Fruit fly (Drosophila melanogaster) whole organism, embryonic: ENCODE data around the gene wdb.
A peak's percentile ranks its signal among the peaks of the same experiment; 100 is the strongest.

Source experiments
- Abd-B ChIP-seq: fragments of 200-800 bp; sonication (Bioruptor generic); optimal IDR thresholded peaks from 2 replicates; lab custom pipeline; 2018; ENCODE audit warnings: missing biosample characterization, mild to moderate bottlenecking, missing genetic modification characterization, moderate library complexity
- Antp ChIP-seq: fragments of 200-800 bp; sonication (Bioruptor generic); optimal IDR thresholded peaks from 3 replicates; lab custom pipeline; 2016; ENCODE audit warnings: missing biosample characterization, missing genetic modification characterization
- Asciz ChIP-seq: fragments of 200-800 bp; sonication (Bioruptor generic); optimal IDR thresholded peaks from 2 replicates; lab custom pipeline; 2017; ENCODE audit warnings: missing biosample characterization, mild to moderate bottlenecking, missing genetic modification characterization, missing genetic modification reagents
- BtbVII ChIP-seq: fragments of 200-800 bp; sonication (Bioruptor generic); optimal IDR thresholded peaks from 3 replicates; lab custom pipeline; 2017; ENCODE audit warnings: missing biosample characterization, mild to moderate bottlenecking, missing genetic modification characterization
- CG10959 ChIP-seq: fragments of 200-800 bp; sonication (Bioruptor generic); IDR thresholded peaks from 2 replicates; pipeline ENCODE4 v1.3.6; 2022; ENCODE audit warnings: missing biosample characterization, missing genetic modification characterization
- CG11456 ChIP-seq: fragments of 200-800 bp; sonication (Bioruptor generic); IDR thresholded peaks from 3 replicates; pipeline ENCODE4 v1.3.6; 2022; ENCODE audit warnings: missing biosample characterization, missing genetic modification characterization
- CG11560 ChIP-seq: fragments of 200-800 bp; sonication (Bioruptor generic); IDR thresholded peaks from 3 replicates; pipeline ENCODE4 v1.3.6; 2022; ENCODE audit warnings: missing biosample characterization, missing genetic modification characterization
- CG11696 ChIP-seq: fragments of 200-800 bp; sonication (Bioruptor generic); IDR thresholded peaks from 2 replicates; pipeline ENCODE4 v1.3.6; 2022; ENCODE audit warnings: missing biosample characterization, missing genetic modification characterization
- CG13123 ChIP-seq: fragments of 200-800 bp; sonication (Bioruptor generic); optimal IDR thresholded peaks from 2 replicates; lab custom pipeline; 2016; ENCODE audit warnings: missing biosample characterization, missing genetic modification characterization
- CG14667 ChIP-seq: fragments of 200-800 bp; sonication (Bioruptor generic); IDR thresholded peaks from 2 replicates; pipeline ENCODE4 v1.3.6; 2022; ENCODE audit warnings: missing biosample characterization, missing genetic modification characterization
- CG15514 ChIP-seq: fragments of 200-800 bp; sonication (Bioruptor generic); optimal IDR thresholded peaks from 3 replicates; lab custom pipeline; 2017; ENCODE audit warnings: missing biosample characterization, missing genetic modification characterization, mild to moderate bottlenecking, moderate library complexity, missing genetic modification reagents
- CG15696 ChIP-seq: fragments of 200-800 bp; sonication (Bioruptor generic); optimal IDR thresholded peaks from 2 replicates; lab custom pipeline; 2019; ENCODE audit warnings: missing biosample characterization, mild to moderate bottlenecking, missing genetic modification characterization, moderate library complexity
- CG1603 ChIP-seq: fragments of 200-800 bp; sonication (Bioruptor generic); optimal IDR thresholded peaks from 2 replicates; lab custom pipeline; 2019; ENCODE audit warnings: missing biosample characterization, mild to moderate bottlenecking, missing genetic modification characterization, moderate library complexity
- CG17361 ChIP-seq: fragments of 200-800 bp; sonication (Bioruptor generic); IDR thresholded peaks from 3 replicates; pipeline ENCODE4 v1.3.6; 2022; ENCODE audit warnings: missing biosample characterization, missing genetic modification characterization
- CG18262 ChIP-seq: fragments of 200-800 bp; optimal IDR thresholded peaks from 3 replicates; lab custom pipeline; 2019; ENCODE audit warnings: missing biosample characterization, mild to moderate bottlenecking, missing genetic modification characterization, moderate library complexity
- CG1832 ChIP-seq: fragments of 200-800 bp; sonication (Bioruptor generic); optimal IDR thresholded peaks from 2 replicates; lab custom pipeline; 2017; ENCODE audit warnings: missing biosample characterization, mild to moderate bottlenecking, missing genetic modification characterization, inconsistent platforms
- CG18619 ChIP-seq: fragments of 200-800 bp; sonication (Bioruptor generic); optimal IDR thresholded peaks from 3 replicates; lab custom pipeline; 2017; ENCODE audit warnings: missing biosample characterization, mild to moderate bottlenecking, missing genetic modification characterization
- CG34376 ChIP-seq: fragments of 200-800 bp; sonication (Bioruptor generic); optimal IDR thresholded peaks from 2 replicates; lab custom pipeline; 2018; ENCODE audit warnings: missing biosample characterization, mild to moderate bottlenecking, missing genetic modification characterization
- CG3838 ChIP-seq: fragments of 200-800 bp; sonication (Bioruptor generic); optimal IDR thresholded peaks from 3 replicates; lab custom pipeline; 2016; ENCODE audit warnings: missing biosample characterization, missing genetic modification characterization
- CG4282 ChIP-seq: fragments of 200-800 bp; sonication (Bioruptor generic); optimal IDR thresholded peaks from 2 replicates; lab custom pipeline; 2016; ENCODE audit warnings: missing biosample characterization, missing genetic modification characterization
- CG4730 ChIP-seq: fragments of 200-800 bp; sonication (Bioruptor generic); IDR thresholded peaks from 2 replicates; pipeline ENCODE4 v1.3.6; 2022; ENCODE audit warnings: missing biosample characterization, missing genetic modification characterization
- CG6854 ChIP-seq: fragments of 200-800 bp; sonication (Bioruptor generic); optimal IDR thresholded peaks from 3 replicates; lab custom pipeline; 2017; ENCODE audit warnings: missing biosample characterization, mild to moderate bottlenecking, missing genetic modification characterization
- CG8478 ChIP-seq: fragments of >200 bp; optimal IDR thresholded peaks from 2 replicates; lab custom pipeline; 2018
- CkIIα-i1 ChIP-seq: fragments of 200-800 bp; sonication (Bioruptor generic); IDR thresholded peaks from 2 replicates; pipeline ENCODE4 v1.3.6; 2022; ENCODE audit warnings: missing biosample characterization, missing genetic modification characterization
- Elba2 ChIP-seq: fragments of 200-800 bp; sonication (Bioruptor generic); optimal IDR thresholded peaks from 3 replicates; lab custom pipeline; 2016; ENCODE audit warnings: missing biosample characterization, missing genetic modification characterization
- GATAe ChIP-seq: fragments of 200-800 bp; sonication (Bioruptor generic); conservative IDR thresholded peaks from 2 replicates; pipeline ENCODE4 v1.3.6; 2022; ENCODE audit warnings: missing biosample characterization, missing genetic modification characterization
- Gug ChIP-seq: fragments of 200-800 bp; sonication (Bioruptor generic); IDR thresholded peaks from 4 replicates; pipeline ENCODE4 v1.3.6; 2022; ENCODE audit warnings: missing biosample characterization, missing genetic modification characterization
- HmgZ ChIP-seq: fragments of 200-800 bp; sonication (Bioruptor generic); optimal IDR thresholded peaks from 2 replicates; lab custom pipeline; 2018; ENCODE audit warnings: missing biosample characterization, mild to moderate bottlenecking, missing genetic modification characterization
- Hr78 ChIP-seq, 2 experiments: fragments of 200-800 bp in 1 of 2; fragments of >200 bp in 1 of 2; sonication (Bioruptor generic) in 1 of 2; optimal IDR thresholded peaks; 2 replicates each; lab custom pipeline; 2017 to 2019; ENCODE audit warnings: missing biosample characterization in 2 of 2, missing genetic modification characterization in 2 of 2, mild to moderate bottlenecking in 1 of 2, moderate library complexity in 1 of 2
- Myb ChIP-seq: fragments of 200-800 bp; sonication (Bioruptor generic); optimal IDR thresholded peaks from 2 replicates; lab custom pipeline; 2016; ENCODE audit warnings: missing biosample characterization, missing genetic modification characterization
- aop ChIP-seq: fragments of 200-800 bp; sonication (Bioruptor generic); IDR thresholded peaks from 2 replicates; pipeline ENCODE4 v1.3.6; 2022; ENCODE audit warnings: missing biosample characterization, missing genetic modification characterization
- bowl ChIP-seq: fragments of 200-800 bp; sonication (Bioruptor generic); IDR thresholded peaks from 2 replicates; pipeline ENCODE4 v1.3.6; 2022; ENCODE audit warnings: missing biosample characterization, missing genetic modification characterization
- chif ChIP-seq, 2 experiments: fragments of 200-800 bp; sonication (Bioruptor generic); optimal IDR thresholded peaks; 3 replicates each; lab custom pipeline; 2016; ENCODE audit warnings: missing biosample characterization in 2 of 2, missing genetic modification characterization in 2 of 2
- chn ChIP-seq: fragments of 200-800 bp; sonication (Bioruptor generic); optimal IDR thresholded peaks from 2 replicates; lab custom pipeline; 2016; ENCODE audit warnings: missing biosample characterization, missing genetic modification characterization
- ci ChIP-seq: fragments of 200-800 bp; sonication (Bioruptor generic); IDR thresholded peaks from 3 replicates; pipeline ENCODE4 v1.3.6; 2022; ENCODE audit warnings: missing biosample characterization, missing genetic modification characterization
- crc ChIP-seq: fragments of 200-800 bp; sonication (Bioruptor generic); optimal IDR thresholded peaks from 2 replicates; lab custom pipeline; 2016; ENCODE audit warnings: missing biosample characterization, missing genetic modification characterization
- fd102C ChIP-seq: fragments of 200-800 bp; sonication (Bioruptor generic); optimal IDR thresholded peaks from 2 replicates; lab custom pipeline; 2018; ENCODE audit warnings: missing biosample characterization, mild to moderate bottlenecking, missing genetic modification characterization, moderate library complexity
- fd3F ChIP-seq: fragments of 200-800 bp; sonication (Bioruptor generic); optimal IDR thresholded peaks from 2 replicates; lab custom pipeline; 2018; ENCODE audit warnings: missing biosample characterization, mild to moderate bottlenecking, missing genetic modification characterization, moderate library complexity
- ftz-f1 ChIP-seq: fragments of 200-800 bp; sonication (Bioruptor generic); optimal IDR thresholded peaks from 2 replicates; lab custom pipeline; 2016; ENCODE audit warnings: missing biosample characterization, missing genetic modification characterization
- fu2 ChIP-seq: fragments of 200-800 bp; sonication (Bioruptor generic); optimal IDR thresholded peaks from 2 replicates; lab custom pipeline; 2016; ENCODE audit warnings: missing biosample characterization, missing genetic modification characterization
- gsb-n ChIP-seq: fragments of 200-800 bp; sonication (Bioruptor generic); optimal IDR thresholded peaks from 3 replicates; lab custom pipeline; 2018; ENCODE audit warnings: missing biosample characterization, mild to moderate bottlenecking, missing genetic modification characterization
- ham ChIP-seq: fragments of 200-800 bp; sonication (Bioruptor generic); IDR thresholded peaks from 2 replicates; pipeline ENCODE4 v1.3.6; 2022; ENCODE audit warnings: missing biosample characterization, missing genetic modification characterization
- inv ChIP-seq: fragments of 200-800 bp; sonication (Bioruptor generic); IDR thresholded peaks from 2 replicates; pipeline ENCODE4 v1.3.6; 2022; ENCODE audit warnings: missing biosample characterization, missing genetic modification characterization; ENCODE audit not compliant: partially characterized antibody
- jigr1 ChIP-seq: fragments of 200-800 bp; sonication (Bioruptor generic); IDR thresholded peaks from 3 replicates; pipeline ENCODE4 v1.3.6; 2022; ENCODE audit warnings: missing biosample characterization, missing genetic modification characterization
- oc ChIP-seq: fragments of 200-800 bp; sonication (Bioruptor generic); optimal IDR thresholded peaks from 2 replicates; lab custom pipeline; 2018; ENCODE audit warnings: missing biosample characterization, mild to moderate bottlenecking, missing genetic modification characterization, moderate library complexity
- pnt ChIP-seq: fragments of 200-800 bp; sonication (Bioruptor generic); optimal IDR thresholded peaks from 3 replicates; lab custom pipeline; 2016; ENCODE audit warnings: missing biosample characterization, missing genetic modification characterization
- run ChIP-seq: fragments of 200-800 bp; sonication (Bioruptor generic); optimal IDR thresholded peaks from 3 replicates; lab custom pipeline; 2018; ENCODE audit warnings: missing biosample characterization, mild to moderate bottlenecking, missing genetic modification characterization
- scrt ChIP-seq: fragments of 200-800 bp; sonication (Bioruptor generic); optimal IDR thresholded peaks from 2 replicates; lab custom pipeline; 2018; ENCODE audit warnings: missing biosample characterization, mild to moderate bottlenecking, missing genetic modification characterization, moderate library complexity
- seq ChIP-seq: fragments of 200-800 bp; sonication (Bioruptor generic); IDR thresholded peaks from 2 replicates; pipeline ENCODE4 v1.3.6; 2022; ENCODE audit warnings: missing biosample characterization, missing genetic modification characterization
- sqz ChIP-seq: fragments of 200-800 bp; sonication (Bioruptor generic); optimal IDR thresholded peaks from 3 replicates; lab custom pipeline; 2018; ENCODE audit warnings: missing biosample characterization, mild to moderate bottlenecking, missing genetic modification characterization
- usp ChIP-seq: fragments of >200 bp; optimal IDR thresholded peaks from 2 replicates; lab custom pipeline; 2017; ENCODE audit warnings: missing biosample characterization, missing genetic modification characterization
- wdn ChIP-seq: fragments of 200-800 bp; sonication (Bioruptor generic); IDR thresholded peaks from 2 replicates; pipeline ENCODE4 v1.3.6; 2022; ENCODE audit warnings: missing biosample characterization, missing genetic modification characterization

Gene wdb

DNA sequence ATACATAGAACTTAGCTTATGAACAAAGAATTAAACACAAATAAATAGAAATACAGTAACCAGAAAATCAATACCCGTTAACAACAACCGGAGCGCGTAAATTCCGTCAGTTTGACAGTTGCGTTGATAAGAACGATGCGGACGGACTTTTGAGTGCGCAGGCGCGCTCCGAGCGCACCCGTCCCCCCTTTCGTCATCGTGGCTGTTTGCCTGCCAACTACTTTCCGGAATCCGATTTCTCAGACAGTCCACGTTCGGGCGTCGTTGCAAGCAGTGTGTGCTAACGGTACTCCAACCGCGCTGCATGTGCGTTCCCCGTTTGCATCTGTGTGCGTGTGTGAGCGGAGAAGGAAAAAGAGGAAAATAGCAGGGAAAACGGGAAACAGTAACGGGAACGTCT lies 26.0 kb upstream of the wdb start (continued):
- TF ChIP-seq ham (GFP tag; lab: Robert Waterston, UW) (no peak), CG17361 (no peak), wdn (GFP tag; lab: Robert Waterston, UW) (no peak), chn (GFP tag; lab: Kevin White, UChicago) (no peak), aop (GFP tag; lab: Robert Waterston, UW) (no peak), CG15696 (tag; lab: Kevin White, UChicago) (no peak), CkIIα-i1 (GFP tag; lab: Robert Waterston, UW) (no peak), CG11696 (GFP tag; lab: Robert Waterston, UW) (no peak), CG15514 (GFP tag; lab: Kevin White, UChicago) (no peak), fu2 (GFP tag; lab: Kevin White, UChicago) (no peak), Hr78 (GFP tag; optimal IDR thresholded peaks at IDR 0.05; lab: Kevin White, UChicago) (no peak), CG14667 (GFP tag; lab: Robert Waterston, UW) (no peak), seq (GFP tag; lab: Robert Waterston, UW) (no peak), CG6854 (GFP tag; lab: Kevin White, UChicago) (no peak), Asciz (GFP tag; lab: Kevin White, UChicago) (no peak), pnt (GFP tag; lab: Kevin White, UChicago) (no peak), run (tag; lab: Kevin White, UChicago) (no peak), Gug (GFP tag; lab: Robert Waterston, UW) (0 out of 4 replicates have a peak, but pooled peaks have one; percentile 7), CG18262 (tag; lab: Kevin White, UChicago) (no peak), fd102C (no peak), CG13123 (GFP tag; lab: Kevin White, UChicago) (no peak), BtbVII (GFP tag; lab: Kevin White, UChicago) (no peak), CG11560 (tag; lab: Robert Waterston, UW) (no peak), ftz-f1 (no peak), CG4730 (GFP tag; lab: Robert Waterston, UW) (no peak), CG18619 (no peak), Myb (GFP tag; lab: Kevin White, UChicago) (no peak), Antp (GFP tag; lab: Kevin White, UChicago) (no peak), bowl (no peak), inv (GFP tag; lab: Robert Waterston, UW) (no peak), crc (no peak), CG8478 (no peak), jigr1 (GFP tag; lab: Robert Waterston, UW) (no peak), usp (no peak), Elba2 (no peak), oc (tag; lab: Kevin White, UChicago) (no peak), gsb-n (no peak), CG1603 (tag; lab: Kevin White, UChicago) (peak; percentile 7), scrt (GFP tag; lab: Kevin White, UChicago) (no peak), CG4282 (no peak), ci (no peak), sqz (GFP tag; lab: Kevin White, UChicago) (no peak), CG34376 (no peak), GATAe (GFP tag; lab: Robert Waterston, UW) (no peak), CG3838 (GFP tag; lab: Kevin White, UChicago) (no peak), CG1832 (GFP tag; lab: Kevin White, UChicago) (no peak), fd3F (GFP tag; lab: Kevin White, UChicago) (no peak), CG10959 (GFP tag; lab: Robert Waterston, UW) (no peak), HmgZ (tag; lab: Kevin White, UChicago) (no peak), CG11456 (GFP tag; lab: Robert Waterston, UW) (no peak), Abd-B (GFP tag; lab: Kevin White, UChicago) (no peak), chif (GFP tag; optimal IDR thresholded peaks at IDR 0.05; lab: Kevin White, UChicago) (no peak)
